Fruit fly (Drosophila melanogaster) Kc167 (cell line): ENCODE measurements around the gene CG31343.

Experiments
- h ChIP-seq: fragments of >200 bp; optimal IDR thresholded peaks from 3 replicates; lab custom pipeline; 2018; ENCODE audit warnings: missing external identifiers
- insv ChIP-seq: fragments of >200 bp; optimal IDR thresholded peaks from 3 replicates; lab custom pipeline; 2018; ENCODE audit warnings: missing external identifiers
- psq ChIP-seq: fragments of >200 bp; optimal IDR thresholded peaks from 2 replicates; lab custom pipeline; 2017; ENCODE audit warnings: missing external identifiers
- ttk ChIP-seq: sonication (Bioruptor generic); optimal IDR thresholded peaks from 2 replicates; lab custom pipeline; 2017; ENCODE audit warnings: missing external identifiers

dm6 chr3R:21732901-21733300, 12.2 kb upstream of the CG31343 start:
- no peak for TF ChIP-seq insv (lab: Kevin White, UChicago)
- no peak for TF ChIP-seq h (lab: Kevin White, UChicago)
- no peak for TF ChIP-seq ttk (lab: Kevin White, UChicago)
- no peak for TF ChIP-seq psq (lab: Kevin White, UChicago)
